In the genomic region with DNA sequence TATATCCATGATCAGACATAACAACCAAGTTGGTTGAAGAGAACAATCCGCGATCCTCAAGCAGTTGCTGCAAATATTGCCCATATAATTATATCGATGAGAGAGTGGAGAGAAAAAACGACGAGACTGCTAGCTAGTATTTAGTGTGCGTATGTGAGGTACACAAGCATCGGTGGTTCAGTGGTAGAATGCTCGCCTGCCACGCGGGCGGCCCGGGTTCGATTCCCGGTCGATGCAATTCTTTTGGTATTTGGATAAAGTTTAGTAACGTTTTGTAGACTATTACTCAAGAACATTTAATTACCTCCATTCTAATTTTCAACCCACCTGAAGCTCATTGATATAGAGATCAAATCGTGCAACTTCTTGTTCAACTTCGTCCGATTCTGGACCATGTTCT, we compare ENCODE assay signal across 4 worm cellular contexts.
TF ChIP-seq lines count a peak whose summit lies in the region.

No protein-coding gene starts in this region.

TF ChIP-seq in whole organism, L2 larva, 48 proteins besides CTCF, POLR2A, EP300 and RAD21 (continues in another document):
- TF ChIP-seq ceh-16 (tag; optimal IDR thresholded peaks at IDR 0.05; lab: Kevin White, UChicago) = peak; percentile 8
- no peak for TF ChIP-seq R02D3.7 (tag; optimal IDR thresholded peaks at IDR 0.05; lab: Kevin White, UChicago)
- peak; percentile 90 for TF ChIP-seq crh-2 (tag; optimal IDR thresholded peaks at IDR 0.05; lab: Kevin White, UChicago)
- no peak for TF ChIP-seq nhr-10 (tag; optimal IDR thresholded peaks at IDR 0.05; lab: Kevin White, UChicago)
- TF ChIP-seq ztf-4 (tag; optimal IDR thresholded peaks at IDR 0.05; lab: Kevin White, UChicago) = peak; percentile 39
- TF ChIP-seq gmeb-1 (tag; optimal IDR thresholded peaks at IDR 0.05; lab: Kevin White, UChicago) = peak; percentile 53
- no peak for TF ChIP-seq unc-39 (tag; optimal IDR thresholded peaks at IDR 0.05; lab: Kevin White, UChicago)
- TF ChIP-seq fos-1 (tag; optimal IDR thresholded peaks at IDR 0.05; lab: Kevin White, UChicago) = peak; percentile 37
- TF ChIP-seq nhr-6 (tag; optimal IDR thresholded peaks at IDR 0.05; lab: Kevin White, UChicago) = peak; percentile 25
- TF ChIP-seq ceh-82 (tag; optimal IDR thresholded peaks at IDR 0.05; lab: Kevin White, UChicago) = no peak
- no peak for TF ChIP-seq ztf-11 (tag; optimal IDR thresholded peaks at IDR 0.05; lab: Kevin White, UChicago)
- no peak for TF ChIP-seq peb-1 (tag; optimal IDR thresholded peaks at IDR 0.05; lab: Kevin White, UChicago)
- TF ChIP-seq ZK546.5 (tag; optimal IDR thresholded peaks at IDR 0.05; lab: Kevin White, UChicago) = no peak
- peak; percentile 36 for TF ChIP-seq C34F6.9 (tag; optimal IDR thresholded peaks at IDR 0.05; lab: Kevin White, UChicago)
- TF ChIP-seq nhr-12 (tag; optimal IDR thresholded peaks at IDR 0.05; lab: Kevin White, UChicago) = no peak
- no peak for TF ChIP-seq ztf-1 (GFP tag; conservative IDR thresholded peaks at IDR 0.05; lab: Robert Waterston, UW)
- TF ChIP-seq sma-3 (GFP tag; optimal IDR thresholded peaks at IDR 0.05; lab: Kevin White, UChicago) = peak; percentile 77
- no peak for TF ChIP-seq dmd-4 (tag; optimal IDR thresholded peaks at IDR 0.05; lab: Kevin White, UChicago)
- TF ChIP-seq nhr-129 (tag; optimal IDR thresholded peaks at IDR 0.05; lab: Kevin White, UChicago) = peak; percentile 70
- TF ChIP-seq ama-1 (optimal IDR thresholded peaks at IDR 0.05; lab: Kevin White, UChicago) = no peak
- no peak for TF ChIP-seq alr-1 (tag; optimal IDR thresholded peaks at IDR 0.05; lab: Kevin White, UChicago)
- no peak for TF ChIP-seq nhr-23 (tag; optimal IDR thresholded peaks at IDR 0.05; lab: Kevin White, UChicago)
- no peak for TF ChIP-seq elt-1 (tag; optimal IDR thresholded peaks at IDR 0.05; lab: Kevin White, UChicago)

TF ChIP-seq in whole organism, L4 larva, 104 proteins besides CTCF, POLR2A, EP300 and RAD21 (continues in another document):
- TF ChIP-seq nhr-41 (GFP tag; IDR thresholded peaks at IDR 0.05; lab: Robert Waterston, UW) (peak; percentile 57; the same call in 1 of the 2 replicates), rbr-2 (tag; optimal IDR thresholded peaks at IDR 0.05; lab: Kevin White, UChicago) (peak; percentile 79), dpl-1 (GFP tag; optimal IDR thresholded peaks at IDR 0.05; lab: Kevin White, UChicago) (peak; percentile 25), sdz-12 (GFP tag; optimal IDR thresholded peaks at IDR 0.05; lab: Kevin White, UChicago) (peak; percentile 83), F26F4.8 (GFP tag; conservative IDR thresholded peaks at IDR 0.05; lab: Robert Waterston, UW) (peak; percentile 86), egl-43 (GFP tag; IDR thresholded peaks at IDR 0.05; lab: Robert Waterston, UW) (peak; percentile 96), snpc-1.2 (GFP tag; IDR thresholded peaks at IDR 0.05; lab: Robert Waterston, UW) (peak; percentile 89), egl-27 (tag; optimal IDR thresholded peaks at IDR 0.05; lab: Kevin White, UChicago) (no peak), hlh-30 (tag; optimal IDR thresholded peaks at IDR 0.05; lab: Kevin White, UChicago; ENCODE audit: insufficient read depth) (peak; percentile 71), Y75B8A.6 (GFP tag; IDR thresholded peaks at IDR 0.05; lab: Robert Waterston, UW) (peak; percentile 87), unc-130 (GFP tag; optimal IDR thresholded peaks at IDR 0.05; lab: Kevin White, UChicago) (peak; percentile 67), hif-1 (tag; optimal IDR thresholded peaks at IDR 0.05; lab: Kevin White, UChicago) (peak in 1 of 2 experiments; percentile 54), nhr-77 (tag; optimal IDR thresholded peaks at IDR 0.05; lab: Kevin White, UChicago) (peak; percentile 27), dmd-9 (GFP tag; IDR thresholded peaks at IDR 0.05; lab: Robert Waterston, UW) (0 out of 2 replicates have a peak, but pooled peaks have one; percentile 61), Y48G9A.11 (GFP tag; IDR thresholded peaks at IDR 0.05; lab: Robert Waterston, UW) (0 out of 2 replicates have a peak, but pooled peaks have one; percentile 31), lin-38 (GFP tag; IDR thresholded peaks at IDR 0.05; lab: Robert Waterston, UW) (peak; percentile 82), F10B5.3 (tag; optimal IDR thresholded peaks at IDR 0.05; lab: Kevin White, UChicago) (no peak), daf-16 (GFP tag; optimal IDR thresholded peaks at IDR 0.05; lab: Kevin White, UChicago) (peak; percentile 73 to 84), daf-16 (tag; optimal IDR thresholded peaks at IDR 0.05; lab: Kevin White, UChicago) (no peak), tag-97 (GFP tag; IDR thresholded peaks at IDR 0.05; lab: Robert Waterston, UW) (no peak), ama-1 (optimal IDR thresholded peaks at IDR 0.05; lab: Kevin White, UChicago) (no peak)

TF ChIP-seq in whole organism, late embryonic, 69 proteins besides CTCF, POLR2A, EP300 and RAD21 (continues in another document):
- no peak for TF ChIP-seq unc-55 (GFP tag; optimal IDR thresholded peaks at IDR 0.05; lab: Kevin White, UChicago)
- peak; percentile 70 for TF ChIP-seq pha-2 (tag; optimal IDR thresholded peaks at IDR 0.05; lab: Kevin White, UChicago)
- TF ChIP-seq ceh-34 (tag; optimal IDR thresholded peaks at IDR 0.05; lab: Kevin White, UChicago) = peak; percentile 82
- peak; percentile 12 for TF ChIP-seq tbx-7 (tag; optimal IDR thresholded peaks at IDR 0.05; lab: Kevin White, UChicago)
- peak; percentile 24 for TF ChIP-seq F13H6.1 (tag; optimal IDR thresholded peaks at IDR 0.05; lab: Kevin White, UChicago)
- TF ChIP-seq nhr-11 (tag; optimal IDR thresholded peaks at IDR 0.05; lab: Kevin White, UChicago) = no peak
- TF ChIP-seq pat-9 (tag; optimal IDR thresholded peaks at IDR 0.05; lab: Kevin White, UChicago) = peak; percentile 80
- TF ChIP-seq ceh-30 (tag; optimal IDR thresholded peaks at IDR 0.05; lab: Kevin White, UChicago) = no peak
- peak; percentile 64 for TF ChIP-seq fkh-6 (tag; optimal IDR thresholded peaks at IDR 0.05; lab: Kevin White, UChicago)
- TF ChIP-seq ceh-19 (GFP tag; optimal IDR thresholded peaks at IDR 0.05; lab: Kevin White, UChicago) = peak; percentile 75
- no peak for TF ChIP-seq elt-4 (tag; optimal IDR thresholded peaks at IDR 0.05; lab: Kevin White, UChicago)
- TF ChIP-seq Y22D7AL.16 (tag; optimal IDR thresholded peaks at IDR 0.05; lab: Kevin White, UChicago) = peak; percentile 79
- TF ChIP-seq lin-11 (tag; optimal IDR thresholded peaks at IDR 0.05; lab: Kevin White, UChicago) = peak; percentile 69
- no peak for TF ChIP-seq hlh-8 (tag; optimal IDR thresholded peaks at IDR 0.05; lab: Kevin White, UChicago)
- peak; percentile 16 for TF ChIP-seq unc-42 (tag; optimal IDR thresholded peaks at IDR 0.05; lab: Kevin White, UChicago)
- TF ChIP-seq sox-4 (tag; optimal IDR thresholded peaks at IDR 0.05; lab: Kevin White, UChicago) = peak; percentile 75
- peak; percentile 20 for TF ChIP-seq hlh-30 (tag; optimal IDR thresholded peaks at IDR 0.05; lab: Kevin White, UChicago; ENCODE audit: insufficient read depth)
- TF ChIP-seq ceh-2 (tag; optimal IDR thresholded peaks at IDR 0.05; lab: Kevin White, UChicago) = peak; percentile 59
- TF ChIP-seq gmeb-2 (tag; optimal IDR thresholded peaks at IDR 0.05; lab: Kevin White, UChicago) = peak; percentile 79
- TF ChIP-seq ztf-16 (tag; optimal IDR thresholded peaks at IDR 0.05; lab: Kevin White, UChicago) = peak; percentile 71
- peak; percentile 48 for TF ChIP-seq eyg-1 (tag; optimal IDR thresholded peaks at IDR 0.05; lab: Kevin White, UChicago)
- peak; percentile 78 for TF ChIP-seq tbx-2 (tag; optimal IDR thresholded peaks at IDR 0.05; lab: Kevin White, UChicago)
- peak; percentile 85 for TF ChIP-seq ceh-6 (GFP tag; optimal IDR thresholded peaks at IDR 0.05; lab: Kevin White, UChicago)
- peak; percentile 18 for TF ChIP-seq pros-1 (tag; optimal IDR thresholded peaks at IDR 0.05; lab: Kevin White, UChicago)

TF ChIP-seq in whole organism, mixed stage, embryonic, 35 proteins besides CTCF, POLR2A, EP300 and RAD21 (continues in another document):
- TF ChIP-seq hlh-1 (tag; optimal IDR thresholded peaks at IDR 0.05; lab: Kevin White, UChicago) (no peak), elt-3 (tag; optimal IDR thresholded peaks at IDR 0.05; lab: Kevin White, UChicago) (peak; percentile 32), mep-1 (tag; optimal IDR thresholded peaks at IDR 0.05; lab: Kevin White, UChicago) (peak; percentile 16), nhr-2 (tag; optimal IDR thresholded peaks at IDR 0.05; lab: Kevin White, UChicago) (no peak), lin-13 (tag; optimal IDR thresholded peaks at IDR 0.05; lab: Kevin White, UChicago) (peak; percentile 17), ztf-11 (tag; optimal IDR thresholded peaks at IDR 0.05; lab: Kevin White, UChicago) (no peak), unc-39 (tag; optimal IDR thresholded peaks at IDR 0.05; lab: Kevin White, UChicago) (no peak), sem-2 (GFP tag; optimal IDR thresholded peaks at IDR 0.05; lab: Kevin White, UChicago) (peak; percentile 81), ces-1 (GFP tag; optimal IDR thresholded peaks at IDR 0.05; lab: Kevin White, UChicago) (peak; percentile 24), flh-1 (GFP tag; optimal IDR thresholded peaks at IDR 0.05; lab: Kevin White, UChicago) (peak; percentile 50), ceh-43 (GFP tag; optimal IDR thresholded peaks at IDR 0.05; lab: Kevin White, UChicago) (peak; percentile 84), unc-120 (tag; optimal IDR thresholded peaks at IDR 0.05; lab: Kevin White, UChicago; ENCODE audit: poor library complexity, severe bottlenecking) (peak; percentile 60), bed-3 (GFP tag; optimal IDR thresholded peaks at IDR 0.05; lab: Kevin White, UChicago) (peak; percentile 69), lsy-2 (tag; optimal IDR thresholded peaks at IDR 0.05; lab: Kevin White, UChicago) (no peak), zip-8 (tag; optimal IDR thresholded peaks at IDR 0.05; lab: Kevin White, UChicago) (no peak), lin-32 (GFP tag; optimal IDR thresholded peaks at IDR 0.05; lab: Kevin White, UChicago) (peak; percentile 75), pha-4 (tag; optimal IDR thresholded peaks at IDR 0.05; lab: Kevin White, UChicago) (peak; percentile 72), nhr-28 (tag; optimal IDR thresholded peaks at IDR 0.05; lab: Kevin White, UChicago) (no peak), tbx-8 (GFP tag; optimal IDR thresholded peaks at IDR 0.05; lab: Kevin White, UChicago) (peak; percentile 78), cnd-1 (tag; optimal IDR thresholded peaks at IDR 0.05; lab: Kevin White, UChicago) (peak; percentile 86), sptf-1 (tag; optimal IDR thresholded peaks at IDR 0.05; lab: Kevin White, UChicago) (peak; percentile 91), mls-2 (tag; optimal IDR thresholded peaks at IDR 0.05; lab: Kevin White, UChicago) (peak; percentile 89), unc-62 (GFP tag; optimal IDR thresholded peaks at IDR 0.05; lab: Kevin White, UChicago) (peak; percentile 39), ham-2 (GFP tag; optimal IDR thresholded peaks at IDR 0.05; lab: Kevin White, UChicago) (peak; percentile 58), nhr-12 (tag; optimal IDR thresholded peaks at IDR 0.05; lab: Kevin White, UChicago) (no peak), ceh-39 (tag; optimal IDR thresholded peaks at IDR 0.05; lab: Kevin White, UChicago) (no peak), elt-1 (tag; optimal IDR thresholded peaks at IDR 0.05; lab: Kevin White, UChicago; ENCODE audit: borderline replicate concordance, insufficient read depth) (no peak), mab-5 (tag; optimal IDR thresholded peaks at IDR 0.05; lab: Kevin White, UChicago) (no peak)
